Worm (Caenorhabditis elegans): Measurements from ENCODE around the gene acp-3.

acp-3 gene

DNA sequence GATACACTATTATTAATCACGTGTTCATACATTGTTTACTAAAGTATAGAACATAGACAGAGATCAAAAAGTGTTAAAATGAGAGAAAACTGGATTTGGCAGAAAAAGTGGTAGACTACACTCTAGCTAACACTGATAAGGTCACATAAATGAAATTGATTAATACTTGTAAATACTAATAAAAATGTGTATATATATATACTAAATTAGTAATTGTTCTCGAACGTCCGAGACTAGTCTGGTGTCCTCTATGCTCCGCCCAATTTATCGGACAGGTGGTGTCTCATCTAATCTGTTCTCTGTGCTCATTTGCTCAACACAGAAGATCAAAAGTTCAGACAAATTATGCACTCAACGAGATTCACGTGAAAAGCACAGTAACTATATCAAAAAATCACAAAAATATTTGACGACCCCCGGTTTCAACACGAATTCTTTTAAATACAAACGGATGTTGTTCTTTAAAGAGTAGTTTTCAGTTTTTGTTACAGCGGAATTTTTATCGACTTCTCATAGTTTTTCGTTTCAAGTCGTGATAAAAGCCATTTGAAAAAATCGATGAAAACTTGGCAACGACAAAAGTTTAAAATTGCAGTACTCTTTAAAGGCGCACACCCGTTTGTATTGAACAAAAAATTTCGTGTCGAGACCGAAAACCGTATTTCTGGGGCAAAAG lies 44.2 kb upstream of the acp-3 start (continued):
- TF ChIP-seq hlh-26 (GFP tag; conservative IDR thresholded peaks at IDR 0.05) = no peak
- TF ChIP-seq ztf-22 (GFP tag; optimal IDR thresholded peaks at IDR 0.05) = no peak
- TF ChIP-seq ccch-3 (GFP tag; optimal IDR thresholded peaks at IDR 0.05) = no peak
- no peak for TF ChIP-seq F39B2.1 (GFP tag; IDR thresholded peaks at IDR 0.05)
- TF ChIP-seq tbp1 (GFP tag; optimal IDR thresholded peaks at IDR 0.05) = no peak
- no peak for TF ChIP-seq egl-18 (GFP tag; IDR thresholded peaks at IDR 0.05)
- no peak for TF ChIP-seq snpc-1.1 (tag; optimal IDR thresholded peaks at IDR 0.05; ENCODE audit: insufficient read depth)
- peak; percentile 18 for TF ChIP-seq K12H6.12 (tag; optimal IDR thresholded peaks at IDR 0.05)
- no peak for TF ChIP-seq ztf-6 (GFP tag; IDR thresholded peaks at IDR 0.05)
- TF ChIP-seq chd-7 (tag; optimal IDR thresholded peaks at IDR 0.05) = peak; percentile 23
- TF ChIP-seq ceh-79 (tag; optimal IDR thresholded peaks at IDR 0.05) = no peak
- no peak for TF ChIP-seq xnd-1 (tag; optimal IDR thresholded peaks at IDR 0.05)
- no peak for TF ChIP-seq tlf-1 (GFP tag; optimal IDR thresholded peaks at IDR 0.05)
- TF ChIP-seq B0035.1 (tag; optimal IDR thresholded peaks at IDR 0.05) = no peak
- no peak for TF ChIP-seq dpff-1 (tag; optimal IDR thresholded peaks at IDR 0.05)
- no peak for TF ChIP-seq lag-1 (GFP tag; IDR thresholded peaks at IDR 0.05)
- TF ChIP-seq gei-17 (GFP tag; optimal IDR thresholded peaks at IDR 0.05) = peak; percentile 3
- no peak for TF ChIP-seq aptf-3 (GFP tag; IDR thresholded peaks at IDR 0.05)
- 0 out of 2 replicates have a peak, but pooled peaks have one; percentile 26 for TF ChIP-seq pbrm-1 (GFP tag; IDR thresholded peaks at IDR 0.05)
- TF ChIP-seq B0336.3 (GFP tag; IDR thresholded peaks at IDR 0.05) = no peak
- no peak for TF ChIP-seq attf-6 (GFP tag; IDR thresholded peaks at IDR 0.05)
- no peak for TF ChIP-seq repo-1 (tag; optimal IDR thresholded peaks at IDR 0.05)
- TF ChIP-seq ceh-27 (GFP tag; optimal IDR thresholded peaks at IDR 0.05) = no peak
- no peak for TF ChIP-seq attf-3 (GFP tag; conservative IDR thresholded peaks at IDR 0.05)
- TF ChIP-seq D2030.7 (GFP tag; IDR thresholded peaks at IDR 0.05) = no peak
- TF ChIP-seq lin-40 (tag; optimal IDR thresholded peaks at IDR 0.05) = no peak
- no peak for TF ChIP-seq nhr-120 (GFP tag; IDR thresholded peaks at IDR 0.05)
- 0 out of 2 replicates have a peak, but pooled peaks have one; percentile 6 for TF ChIP-seq let-526 (GFP tag; IDR thresholded peaks at IDR 0.05)
- TF ChIP-seq athp-1 (tag; optimal IDR thresholded peaks at IDR 0.05) = no peak
- no peak for TF ChIP-seq F37B4.10 (GFP tag; IDR thresholded peaks at IDR 0.05)
- no peak for TF ChIP-seq akir-1 (GFP tag; optimal IDR thresholded peaks at IDR 0.05)
- no peak for TF ChIP-seq nhr-27 (tag; optimal IDR thresholded peaks at IDR 0.05)
- TF ChIP-seq cebp-1 (GFP tag; IDR thresholded peaks at IDR 0.05) = no peak
- TF ChIP-seq cebp-1 (tag; optimal IDR thresholded peaks at IDR 0.05) = peak; percentile 31
- no peak for TF ChIP-seq sptf-2 (GFP tag; optimal IDR thresholded peaks at IDR 0.05)
- no peak for TF ChIP-seq zim-3 (tag; optimal IDR thresholded peaks at IDR 0.05)
- peak; percentile 19 for TF ChIP-seq F23B12.7 (tag; optimal IDR thresholded peaks at IDR 0.05; ENCODE audit: insufficient read depth)

DNA sequence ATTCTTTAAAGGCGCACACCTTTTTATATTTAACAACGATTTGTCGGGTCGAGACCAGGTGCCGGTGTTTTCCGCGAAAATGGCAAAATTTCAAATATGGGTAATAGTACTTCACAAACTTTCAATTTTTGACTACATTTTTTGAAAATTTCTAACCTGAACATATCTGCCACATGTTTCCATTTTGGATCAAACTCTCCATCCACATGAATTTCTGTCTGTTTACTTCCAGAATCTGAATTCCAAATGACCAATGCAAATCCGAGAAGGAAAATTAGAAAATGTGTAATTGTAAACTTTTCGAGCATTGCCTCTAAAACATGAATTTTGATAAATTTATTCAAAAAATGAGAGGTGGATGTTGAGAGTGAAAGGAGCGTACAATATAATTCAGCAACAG lies 43.2 kb upstream of the acp-3 start, which contains the start of gene lact-4:
TSS of gene lact-4 (minus strand) at position 313 of the 400 bp plus-strand sequence.
- peak; percentile 51 for TF ChIP-seq ama-1 (optimal IDR thresholded peaks at IDR 0.05)
- TF ChIP-seq ama-1 (GFP tag; optimal IDR thresholded peaks at IDR 0.05) = no peak
- TF ChIP-seq madf-3 (GFP tag; IDR thresholded peaks at IDR 0.05) = 0 out of 2 replicates have a peak, but pooled peaks have one; percentile 9
- peak; percentile 41 for TF ChIP-seq lsl-1 (GFP tag; optimal IDR thresholded peaks at IDR 0.05)
- no peak for TF ChIP-seq ceh-100 (GFP tag; IDR thresholded peaks at IDR 0.05)
- TF ChIP-seq Y56A3A.18 (GFP tag; IDR thresholded peaks at IDR 0.05) = 0 out of 2 replicates have a peak, but pooled peaks have one; percentile 31

Measured in whole organism, young adult.